Worm (Caenorhabditis elegans): ENCODE measurements around the gene K02E11.5.
"Not testable (repeated sequence)": the region's sequence is repeated elsewhere in the genome, so short reads cannot be mapped to it uniquely, and the experiment has no call there.

The K02E11.5 gene

ce11 chrV:14252025-14252424, at the start of gene K02E11.5:
TSS of gene K02E11.5 (plus strand) at chrV:14252325.
- TF ChIP-seq dao-5 (tag; optimal IDR thresholded peaks at IDR 0.05) (no peak), him-1 (tag; optimal IDR thresholded peaks at IDR 0.05) (no peak), W03F9.2 (tag; optimal IDR thresholded peaks at IDR 0.05) (no peak)

ce11 chrV:14205214-14205613, 46.9 kb upstream of the K02E11.5 start, which contains the start of gene T16A9.3:
TSS of gene T16A9.3 (plus strand) at chrV:14205514.
- not testable (repeated sequence) for TF ChIP-seq dao-5, W03F9.2, him-1 (tag; optimal IDR thresholded peaks at IDR 0.05)

ce11 chrV:14210743-14211142, 41.4 kb upstream of the K02E11.5 start, which contains the start of gene str-230:
TSS of gene str-230 (minus strand) at chrV:14210843.
- TF ChIP-seq W03F9.2 (tag; optimal IDR thresholded peaks at IDR 0.05) (no peak), dao-5 (tag; optimal IDR thresholded peaks at IDR 0.05) (no peak), him-1 (tag; optimal IDR thresholded peaks at IDR 0.05) (no peak)

- TF ChIP-seq him-1 (tag; optimal IDR thresholded peaks at IDR 0.05) (no peak), W03F9.2 (tag; optimal IDR thresholded peaks at IDR 0.05) (no peak)
Measured at ce11 chrV:14212813-14213212, 39.3 kb upstream of the K02E11.5 start.

ce11 chrV:14215106-14215505, 37.0 kb upstream of the K02E11.5 start, which contains the start of gene T16A9.5:
TSS of gene T16A9.5 (minus strand) at chrV:14215206.
- TF ChIP-seq W03F9.2 (tag; optimal IDR thresholded peaks at IDR 0.05) (no peak), dao-5 (tag; optimal IDR thresholded peaks at IDR 0.05) (no peak), him-1 (tag; optimal IDR thresholded peaks at IDR 0.05) (no peak)

- no peak for TF ChIP-seq him-1 (tag; optimal IDR thresholded peaks at IDR 0.05)
- no peak for TF ChIP-seq dao-5 (tag; optimal IDR thresholded peaks at IDR 0.05)
- no peak for TF ChIP-seq W03F9.2 (tag; optimal IDR thresholded peaks at IDR 0.05)
Measured at ce11 chrV:14223141-14223540, 29.0 kb upstream of the K02E11.5 start.

ce11 chrV:14226373-14226772, 25.8 kb upstream of the K02E11.5 start, which contains the start of gene nep-21:
TSS of gene nep-21 (minus strand) at chrV:14226473.
- no peak for TF ChIP-seq dao-5 (tag; optimal IDR thresholded peaks at IDR 0.05)
- TF ChIP-seq W03F9.2 (tag; optimal IDR thresholded peaks at IDR 0.05), result no peak
- no peak for TF ChIP-seq him-1 (tag; optimal IDR thresholded peaks at IDR 0.05)

- TF ChIP-seq W03F9.2 (tag; optimal IDR thresholded peaks at IDR 0.05) (no peak), dao-5 (tag; optimal IDR thresholded peaks at IDR 0.05) (no peak), him-1 (tag; optimal IDR thresholded peaks at IDR 0.05) (no peak)
Measured at ce11 chrV:14230788-14231583, 21.1 kb upstream of the K02E11.5 start.

- no peak for TF ChIP-seq him-1 (tag; optimal IDR thresholded peaks at IDR 0.05)
- no peak for TF ChIP-seq dao-5 (tag; optimal IDR thresholded peaks at IDR 0.05)
- TF ChIP-seq W03F9.2 (tag; optimal IDR thresholded peaks at IDR 0.05), result no peak
Measured at ce11 chrV:14231656-14232055, 20.5 kb upstream of the K02E11.5 start.

- no peak for TF ChIP-seq W03F9.2 (tag; optimal IDR thresholded peaks at IDR 0.05)
- no peak for TF ChIP-seq him-1 (tag; optimal IDR thresholded peaks at IDR 0.05)
- no peak for TF ChIP-seq dao-5 (tag; optimal IDR thresholded peaks at IDR 0.05)
Measured at ce11 chrV:14235942-14236341, 16.2 kb upstream of the K02E11.5 start, which contains the start of gene ent-3. TSS of gene ent-3 (minus strand) at chrV:14236042.

- TF ChIP-seq W03F9.2 (tag; optimal IDR thresholded peaks at IDR 0.05), result no peak
- no peak for TF ChIP-seq him-1 (tag; optimal IDR thresholded peaks at IDR 0.05)
- no peak for TF ChIP-seq dao-5 (tag; optimal IDR thresholded peaks at IDR 0.05)
Measured at ce11 chrV:14240694-14241201, 11.4 kb upstream of the K02E11.5 start, which contains the start of gene K02E11.10. TSS of gene K02E11.10 (minus strand) at chrV:14241151.

- no peak for TF ChIP-seq him-1 (tag; optimal IDR thresholded peaks at IDR 0.05)
- TF ChIP-seq dao-5 (tag; optimal IDR thresholded peaks at IDR 0.05), result no peak
- TF ChIP-seq W03F9.2 (tag; optimal IDR thresholded peaks at IDR 0.05), result no peak
Measured at ce11 chrV:14243904-14244303, 8.2 kb upstream of the K02E11.5 start, which contains the start of gene sre-7. TSS of gene sre-7 (plus strand) at chrV:14244204.

- TF ChIP-seq W03F9.2 (tag; optimal IDR thresholded peaks at IDR 0.05) (no peak), dao-5 (tag; optimal IDR thresholded peaks at IDR 0.05) (no peak), him-1 (tag; optimal IDR thresholded peaks at IDR 0.05) (no peak)
Measured at ce11 chrV:14246761-14247160, 5.4 kb upstream of the K02E11.5 start, which contains the start of gene K02E11.3. TSS of gene K02E11.3 (minus strand) at chrV:14246861.

ce11 chrV:14248025-14248424, 4.1 kb upstream of the K02E11.5 start, which contains the start of gene K02E11.4:
TSS of gene K02E11.4 (minus strand) at chrV:14248125.
- no peak for TF ChIP-seq W03F9.2 (tag; optimal IDR thresholded peaks at IDR 0.05)
- no peak for TF ChIP-seq him-1 (tag; optimal IDR thresholded peaks at IDR 0.05)
- TF ChIP-seq dao-5 (tag; optimal IDR thresholded peaks at IDR 0.05), result no peak

Measured in whole organism, L4/young adult.